Worm (Caenorhabditis elegans) whole organism, L2 larva: ENCODE measurements around the gene amph-1.

ENCODE experiments used
- R02D3.7 ChIP-seq: fragments of 150-350 bp; optimal IDR thresholded peaks from 2 replicates; lab custom pipeline; 2014; ENCODE audit warnings: missing biosample characterization, missing genetic modification characterization
- nhr-237 ChIP-seq: fragments of 150-350 bp; optimal IDR thresholded peaks from 2 replicates; lab custom pipeline; 2014; ENCODE audit warnings: missing biosample characterization, missing genetic modification characterization
- nhr-6 ChIP-seq: fragments of 150-350 bp; optimal IDR thresholded peaks from 2 replicates; lab custom pipeline; 2014; ENCODE audit warnings: missing biosample characterization, missing genetic modification characterization

DNA sequence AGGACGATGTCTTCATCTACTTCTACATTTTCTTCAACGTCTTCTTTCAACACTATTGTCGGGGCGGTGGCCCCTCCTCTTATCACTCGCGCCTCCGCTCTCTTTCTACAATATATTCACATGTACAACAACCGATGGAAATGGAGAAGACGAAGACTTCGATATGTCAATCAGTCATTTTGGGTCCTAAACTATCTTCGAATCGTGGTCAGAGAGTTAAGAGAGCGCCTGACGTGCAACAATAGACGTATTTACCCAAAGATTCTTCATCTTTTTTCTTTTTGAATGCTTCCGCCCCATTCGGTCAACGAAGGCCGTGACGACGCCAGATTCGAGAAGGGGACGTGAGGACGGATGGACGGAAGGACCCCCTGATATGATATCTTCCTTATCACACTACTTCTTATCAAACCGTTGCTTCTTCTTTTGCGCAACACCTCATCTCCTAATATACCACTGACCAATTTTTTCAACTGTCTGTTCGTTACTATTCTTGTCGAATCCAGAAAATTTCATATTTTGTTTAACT, 14.6 kb downstream of the amph-1 start:
- TF ChIP-seq nhr-237 (no peak), R02D3.7 (no peak), nhr-6 (no peak)
